Worm (Caenorhabditis elegans) whole organism, young adult: Measurements from ENCODE around the gene F59E11.6.

Experiments used
- B0336.3 ChIP-seq: fragments of 200-800 bp; sonication (Bioruptor generic); IDR thresholded peaks from 2 replicates; pipeline ENCODE4 v1.3.6; 2022; ENCODE audit warnings: missing genetic modification characterization, missing compliant biosample characterization
- C06A6.2 ChIP-seq: fragments of 200-800 bp; sonication (Bioruptor generic); conservative IDR thresholded peaks from 2 replicates; pipeline ENCODE4 v1.3.6; 2022; ENCODE audit warnings: missing genetic modification characterization, missing compliant biosample characterization
- F33H1.4 ChIP-seq: fragments of 200-800 bp; sonication (Bioruptor generic); IDR thresholded peaks from 2 replicates; pipeline ENCODE4 v1.3.6; 2022; ENCODE audit warnings: missing genetic modification reagents, missing genetic modification characterization, missing compliant biosample characterization
- F37B4.10 ChIP-seq: fragments of 200-800 bp; sonication (Bioruptor generic); IDR thresholded peaks from 2 replicates; pipeline ENCODE4 v1.3.6; 2022; ENCODE audit warnings: missing genetic modification characterization, missing compliant biosample characterization
- F39B2.1 ChIP-seq: fragments of 200-800 bp; sonication (Bioruptor generic); IDR thresholded peaks from 2 replicates; pipeline ENCODE4 v1.3.6; 2022; ENCODE audit warnings: missing genetic modification reagents, missing genetic modification characterization, missing compliant biosample characterization
- T07F8.4 ChIP-seq: sonication (generic microtip); optimal IDR thresholded peaks from 2 replicates; lab custom pipeline; 2016; ENCODE audit warnings: mild to moderate bottlenecking, missing genetic modification characterization, moderate library complexity, missing compliant biosample characterization
- T26A5.8 ChIP-seq: sonication (generic microtip); optimal IDR thresholded peaks from 2 replicates; lab custom pipeline; 2016; ENCODE audit warnings: missing genetic modification characterization, missing compliant biosample characterization
- Y67H2A.10 ChIP-seq: fragments of 200-800 bp; sonication (Bioruptor generic); conservative IDR thresholded peaks from 2 replicates; pipeline ENCODE4 v1.3.6; 2022; ENCODE audit warnings: missing genetic modification reagents, missing genetic modification characterization, missing compliant biosample characterization
- ZK185.1 ChIP-seq: sonication (generic microtip); optimal IDR thresholded peaks from 2 replicates; lab custom pipeline; 2016; ENCODE audit warnings: mild to moderate bottlenecking, missing genetic modification characterization, missing compliant biosample characterization; ENCODE audit not compliant: poor library complexity, severe bottlenecking
- ama-1 ChIP-seq, 3 experiments: fragments of 150-350 bp in 1 of 3; sonication (generic microtip) in 2 of 3; optimal IDR thresholded peaks; 2 replicates each; lab custom pipeline; 2014 to 2018; ENCODE audit warnings: missing biosample characterization in 2 of 3, missing genetic modification characterization in 2 of 3, missing genetic modification reagents in 2 of 3
- aptf-2 ChIP-seq: fragments of 200-800 bp; sonication (Bioruptor generic); conservative IDR thresholded peaks from 2 replicates; pipeline ENCODE4 v1.3.6; 2022; ENCODE audit warnings: missing genetic modification reagents, missing genetic modification characterization, missing compliant biosample characterization
- attf-6 ChIP-seq: fragments of 200-800 bp; sonication (Bioruptor generic); IDR thresholded peaks from 2 replicates; pipeline ENCODE4 v1.3.6; 2022; ENCODE audit warnings: missing genetic modification reagents, missing genetic modification characterization, missing compliant biosample characterization
- cebp-1 ChIP-seq, 2 experiments: fragments of 200-800 bp in 1 of 2; sonication (Bioruptor generic) in 1 of 2; sonication (generic microtip) in 1 of 2; IDR thresholded peaks in 1 of 2; optimal IDR thresholded peaks in 1 of 2; 2 replicates each; pipeline versions ENCODE4 v1.3.6 to Lab custom; 2017 to 2022; ENCODE audit warnings: missing compliant biosample characterization in 2 of 2, missing genetic modification characterization in 2 of 2, mild to moderate bottlenecking in 1 of 2, missing genetic modification reagents in 1 of 2, moderate library complexity in 1 of 2
- ceh-40 ChIP-seq: fragments of 200-800 bp; sonication (Bioruptor generic); IDR thresholded peaks from 2 replicates; pipeline ENCODE4 v1.3.6; 2022; ENCODE audit warnings: missing genetic modification characterization, missing compliant biosample characterization
- ceh-91 ChIP-seq: fragments of 200-800 bp; sonication (Bioruptor generic); IDR thresholded peaks from 2 replicates; pipeline ENCODE4 v1.3.6; 2022; ENCODE audit warnings: missing genetic modification reagents, missing genetic modification characterization, missing compliant biosample characterization
- dox-1 ChIP-seq: fragments of 200-800 bp; sonication (Bioruptor generic); IDR thresholded peaks from 2 replicates; pipeline ENCODE4 v1.3.6; 2022; ENCODE audit warnings: missing genetic modification reagents, missing genetic modification characterization, missing compliant biosample characterization
- dpl-1 ChIP-seq: fragments of 150-350 bp; optimal IDR thresholded peaks from 2 replicates; lab custom pipeline; 2014; ENCODE audit warnings: missing biosample characterization, missing genetic modification reagents, missing genetic modification characterization
- ets-4 ChIP-seq: fragments of 200-800 bp; sonication (Bioruptor generic); optimal IDR thresholded peaks from 2 replicates; lab custom pipeline; 2018; ENCODE audit warnings: mild to moderate bottlenecking, missing genetic modification characterization, missing compliant biosample characterization
- him-1 ChIP-seq: sonication (generic microtip); optimal IDR thresholded peaks from 2 replicates; lab custom pipeline; 2016; ENCODE audit warnings: missing genotype, missing genetic modification reagents, missing genetic modification characterization, missing compliant biosample characterization
- hlh-12 ChIP-seq: sonication (generic microtip); optimal IDR thresholded peaks from 2 replicates; lab custom pipeline; 2016; ENCODE audit warnings: missing genetic modification characterization, missing compliant biosample characterization
- let-526 ChIP-seq: fragments of 200-800 bp; sonication (Bioruptor generic); IDR thresholded peaks from 2 replicates; pipeline ENCODE4 v1.3.6; 2022; ENCODE audit warnings: missing genetic modification reagents, missing genetic modification characterization, missing compliant biosample characterization
- lin-35 ChIP-seq, 3 experiments: fragments of 150-350 bp in 2 of 3; sonication (generic microtip) in 1 of 3; optimal IDR thresholded peaks; 2 replicates each; lab custom pipeline; 2014 to 2018; ENCODE audit warnings: missing biosample characterization in 3 of 3, missing genetic modification characterization in 3 of 3, missing genetic modification reagents in 3 of 3
- madf-3 ChIP-seq: fragments of 200-800 bp; sonication (Bioruptor generic); IDR thresholded peaks from 2 replicates; pipeline ENCODE4 v1.3.6; 2022; ENCODE audit warnings: missing genetic modification reagents, missing genetic modification characterization, missing compliant biosample characterization
- mcd-1 ChIP-seq: fragments of 200-800 bp; sonication (Bioruptor generic); IDR thresholded peaks from 2 replicates; pipeline ENCODE4 v1.3.6; 2022; ENCODE audit warnings: missing genetic modification reagents, missing genetic modification characterization, missing compliant biosample characterization
- mxl-1 ChIP-seq: sonication (generic microtip); optimal IDR thresholded peaks from 2 replicates; lab custom pipeline; 2016; ENCODE audit warnings: missing genetic modification characterization, missing compliant biosample characterization
- nhr-27 ChIP-seq: fragments of 200-800 bp; sonication (Bioruptor generic); optimal IDR thresholded peaks from 2 replicates; lab custom pipeline; 2018; ENCODE audit warnings: mild to moderate bottlenecking, missing genetic modification characterization, moderate library complexity, missing compliant biosample characterization
- rec-8 ChIP-seq, 2 experiments: sonication (generic microtip); optimal IDR thresholded peaks; 2 replicates each; lab custom pipeline; 2016; ENCODE audit warnings: mild to moderate bottlenecking in 2 of 2, missing genetic modification characterization in 2 of 2, missing genetic modification reagents in 2 of 2, missing genotype in 2 of 2, missing biosample characterization in 1 of 2, missing compliant biosample characterization in 1 of 2, moderate library complexity in 1 of 2
- sdz-38 ChIP-seq: sonication (generic microtip); optimal IDR thresholded peaks from 2 replicates; lab custom pipeline; 2016; ENCODE audit warnings: missing genotype, missing genetic modification characterization, missing compliant biosample characterization
- sea-2 ChIP-seq: fragments of 200-800 bp; sonication (Bioruptor generic); IDR thresholded peaks from 2 replicates; pipeline ENCODE4 v1.3.6; 2022; ENCODE audit warnings: missing genetic modification characterization, missing compliant biosample characterization
- snpc-1.3 ChIP-seq: sonication (generic microtip); optimal IDR thresholded peaks from 2 replicates; lab custom pipeline; 2017; ENCODE audit warnings: missing genetic modification characterization, mild to moderate bottlenecking, missing compliant biosample characterization, antibody characterized with exemption, moderate library complexity, missing genotype, missing genetic modification reagents; ENCODE audit not compliant: insufficient read depth
- sptf-2 ChIP-seq: fragments of 200-800 bp; sonication (Bioruptor generic); optimal IDR thresholded peaks from 2 replicates; lab custom pipeline; 2018; ENCODE audit warnings: mild to moderate bottlenecking, missing genetic modification characterization, missing compliant biosample characterization
- tbx-9 ChIP-seq: sonication (generic microtip); optimal IDR thresholded peaks from 2 replicates; lab custom pipeline; 2016; ENCODE audit warnings: borderline replicate concordance, missing genetic modification characterization, inconsistent platforms, missing compliant biosample characterization
- zim-3 ChIP-seq: sonication (generic microtip); optimal IDR thresholded peaks from 2 replicates; lab custom pipeline; 2017; ENCODE audit warnings: mild to moderate bottlenecking, missing genetic modification characterization, moderate library complexity, missing compliant biosample characterization
- ztf-25 ChIP-seq: fragments of 200-800 bp; sonication (Bioruptor generic); IDR thresholded peaks from 2 replicates; pipeline ENCODE4 v1.3.6; 2022; ENCODE audit warnings: missing genetic modification reagents, missing genetic modification characterization, missing compliant biosample characterization
- ztf-3 ChIP-seq: fragments of 200-800 bp; sonication (Bioruptor generic); optimal IDR thresholded peaks from 2 replicates; lab custom pipeline; 2018; ENCODE audit warnings: mild to moderate bottlenecking, missing genetic modification characterization, missing compliant biosample characterization

Gene F59E11.6

DNA sequence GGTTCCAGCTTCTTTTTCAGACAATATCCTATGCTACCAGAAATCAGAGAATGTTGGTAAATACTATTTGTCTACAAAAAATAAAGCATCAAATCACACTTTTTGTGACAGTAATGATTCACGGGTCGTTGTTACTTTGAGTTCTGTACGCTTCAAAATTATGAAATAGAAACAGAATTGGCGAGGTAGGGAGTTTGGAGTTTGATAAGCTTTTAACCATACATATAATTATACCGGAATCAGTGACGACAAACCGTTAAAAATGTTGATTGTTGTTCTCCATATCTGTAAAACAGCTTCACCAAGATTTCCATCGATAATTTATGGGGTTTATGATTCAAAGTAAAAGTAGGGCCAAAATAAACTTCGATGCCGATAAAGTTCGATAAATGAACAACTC, 13.7 kb upstream of the F59E11.6 start:
- TF ChIP-seq aptf-2 (GFP tag; lab: Robert Waterston, UW) (no peak), snpc-1.3 (no peak), cebp-1 (GFP tag; IDR thresholded peaks at IDR 0.05; lab: Robert Waterston, UW) (peak; percentile 34; the same call in 1 of the 2 replicates), cebp-1 (tag; optimal IDR thresholded peaks at IDR 0.05; lab: Kevin White, UChicago) (no peak)

DNA sequence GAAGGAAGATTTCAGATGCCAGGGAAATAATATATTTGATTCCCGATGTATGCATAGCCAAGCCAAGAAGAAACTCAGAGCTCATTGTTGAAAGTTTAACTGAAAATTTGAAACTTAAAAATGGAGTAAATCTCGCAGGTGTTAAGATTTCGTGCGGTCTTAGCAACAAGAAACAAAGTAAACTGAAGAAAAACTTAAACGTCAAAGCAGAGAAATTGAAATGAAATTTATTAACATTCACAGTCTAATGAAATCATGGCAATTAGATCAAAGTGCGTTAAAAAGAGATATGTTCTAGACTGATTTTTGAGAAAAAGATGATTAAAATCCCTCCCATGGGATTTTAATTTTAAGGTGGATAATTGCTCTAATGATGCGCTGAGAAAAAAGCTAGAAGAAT, 10.7 kb upstream of the F59E11.6 start, which contains the start of gene str-84:
TSS of gene str-84 (minus strand) at position 101 of the 400 bp plus-strand sequence.
- no peak for TF ChIP-seq lin-35 (GFP tag; optimal IDR thresholded peaks at IDR 0.05; lab: Kevin White, UChicago)
- TF ChIP-seq T07F8.4 (tag; lab: Kevin White, UChicago): no peak
- no peak for TF ChIP-seq F39B2.1 (GFP tag; lab: Robert Waterston, UW)
- TF ChIP-seq ztf-25 (GFP tag; lab: Robert Waterston, UW): no peak
- TF ChIP-seq mcd-1: no peak
- no peak for TF ChIP-seq F37B4.10 (GFP tag; lab: Robert Waterston, UW)
- no peak for TF ChIP-seq sea-2 (GFP tag; lab: Robert Waterston, UW)
- TF ChIP-seq madf-3: no peak
- TF ChIP-seq him-1: no peak

DNA sequence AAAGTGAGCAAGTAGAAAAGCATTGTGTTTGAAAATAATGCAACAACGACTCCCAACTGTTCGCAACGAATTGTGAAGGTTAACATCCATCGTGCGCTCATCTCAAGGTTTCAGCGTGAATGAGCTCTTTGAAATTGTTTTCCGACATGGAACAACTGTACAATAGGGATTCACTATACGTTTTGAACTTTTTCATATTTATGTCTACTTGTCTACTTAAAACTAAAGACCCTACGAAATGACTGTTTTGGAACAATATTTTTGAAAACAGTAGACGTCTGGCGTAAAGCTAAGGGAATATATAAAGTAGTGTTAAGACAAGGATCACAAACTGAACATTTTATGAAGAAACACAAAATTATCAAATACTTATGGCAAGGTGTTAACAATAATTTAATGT, 8.0 kb upstream of the F59E11.6 start, which contains the start of gene str-86:
TSS of gene str-86 (minus strand) at position 101 of the 400 bp plus-strand sequence.
- TF ChIP-seq dox-1 (GFP tag; lab: Robert Waterston, UW): no peak
- TF ChIP-seq T26A5.8 (tag; lab: Kevin White, UChicago): no peak
- no peak for TF ChIP-seq ceh-91 (GFP tag; lab: Robert Waterston, UW)
- no peak for TF ChIP-seq sdz-38 (tag; lab: Kevin White, UChicago)
- no peak for TF ChIP-seq ama-1 (optimal IDR thresholded peaks at IDR 0.05; lab: Kevin White, UChicago)
- TF ChIP-seq ama-1 (GFP tag; optimal IDR thresholded peaks at IDR 0.05; lab: Kevin White, UChicago): no peak
- TF ChIP-seq C06A6.2 (GFP tag; lab: Robert Waterston, UW): no peak
- TF ChIP-seq, all 124 proteins: peak for 0

DNA sequence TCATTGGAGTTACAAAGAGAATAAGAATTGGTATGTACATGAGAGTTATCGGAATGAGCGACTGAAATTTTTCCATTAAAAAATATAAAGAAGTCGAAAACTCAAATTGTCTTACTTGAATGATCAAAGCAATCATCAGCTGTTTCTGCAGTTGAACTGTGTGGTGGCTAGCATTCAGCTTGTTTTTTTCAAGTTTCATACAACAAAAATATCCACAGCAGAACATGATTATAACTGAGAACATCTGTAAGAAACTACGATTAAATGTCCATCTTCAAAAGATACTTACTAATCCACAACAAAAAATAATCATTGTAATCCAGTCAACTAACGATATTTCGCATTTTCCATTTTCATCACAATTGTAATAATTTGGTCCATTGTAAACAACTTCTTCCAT, 6.8 kb upstream of the F59E11.6 start:
- TF ChIP-seq ceh-40 (GFP tag; lab: Robert Waterston, UW): no peak
- TF ChIP-seq T26A5.8 (tag; lab: Kevin White, UChicago): no peak
- TF ChIP-seq ceh-91 (GFP tag; lab: Robert Waterston, UW): no peak
- TF ChIP-seq mcd-1: no peak
- TF ChIP-seq ztf-3: no peak
- TF ChIP-seq B0336.3 (GFP tag; lab: Robert Waterston, UW): no peak
- no peak for TF ChIP-seq tbx-9 (tag; lab: Kevin White, UChicago)
- TF ChIP-seq sptf-2: no peak
- no peak for TF ChIP-seq dox-1 (GFP tag; lab: Robert Waterston, UW)
- TF ChIP-seq, all 124 proteins: peak for 0

DNA sequence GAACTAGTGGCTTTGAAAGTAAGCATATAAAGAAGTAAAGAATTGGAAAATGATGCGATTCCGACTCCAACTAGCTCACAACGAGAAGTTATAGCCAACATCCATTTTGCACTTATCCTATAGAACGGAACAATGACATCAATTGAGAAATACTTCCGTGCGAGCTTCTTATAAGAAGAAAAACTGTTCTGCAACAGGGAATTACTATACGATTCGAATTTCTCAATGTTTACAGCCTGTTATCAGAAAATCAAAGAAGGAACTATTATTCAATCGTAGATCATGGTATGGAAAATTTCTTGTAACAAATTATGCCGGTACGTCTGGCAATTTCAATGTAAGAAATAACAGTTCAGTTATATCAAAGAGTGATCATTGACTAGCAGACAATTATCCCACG, 5.8 kb upstream of the F59E11.6 start, which contains the start of gene str-85:
TSS of gene str-85 (minus strand) at position 101 of the 400 bp plus-strand sequence.
- TF ChIP-seq ZK185.1 (tag; lab: Kevin White, UChicago): no peak
- no peak for TF ChIP-seq mxl-1 (tag; lab: Kevin White, UChicago)
- TF ChIP-seq zim-3 (tag; lab: Kevin White, UChicago): no peak
- no peak for TF ChIP-seq dpl-1
- TF ChIP-seq let-526: no peak
- no peak for TF ChIP-seq ets-4 (GFP tag; lab: Kevin White, UChicago)
- TF ChIP-seq attf-6 (GFP tag; lab: Robert Waterston, UW): no peak
- no peak for TF ChIP-seq hlh-12
- TF ChIP-seq F33H1.4: no peak
- no peak for TF ChIP-seq Y67H2A.10 (GFP tag; lab: Robert Waterston, UW)
- TF ChIP-seq nhr-27 (tag; lab: Kevin White, UChicago): no peak
- TF ChIP-seq rec-8 (tag; optimal IDR thresholded peaks at IDR 0.05; lab: Kevin White, UChicago): no peak
- TF ChIP-seq ama-1 (optimal IDR thresholded peaks at IDR 0.05; lab: Kevin White, UChicago): no peak
- TF ChIP-seq ama-1 (GFP tag; optimal IDR thresholded peaks at IDR 0.05; lab: Kevin White, UChicago): no peak
